Worm (Caenorhabditis elegans) whole organism, L4/young adult: ENCODE data around the gene slc-28.2.

Experiments used
- dao-5 ChIP-seq: sonication (generic microtip); optimal IDR thresholded peaks from 2 replicates; lab custom pipeline; 2016; ENCODE audit warnings: missing genotype, missing genetic modification characterization, moderate library complexity, missing compliant biosample characterization
- him-1 ChIP-seq: sonication (generic microtip); optimal IDR thresholded peaks from 2 replicates; lab custom pipeline; 2016; ENCODE audit warnings: missing genotype, missing genetic modification reagents, missing genetic modification characterization, missing compliant biosample characterization

ce11 chrV:3507691-3508090 is 47.7 kb downstream of the slc-28.2 start, which contains the start of gene str-225:
- TF ChIP-seq him-1 (no peak), dao-5 (tag; lab: Kevin White, UChicago) (no peak)
